Fruit fly (Drosophila melanogaster) whole organism, embryonic: ENCODE results near the gene Cnep1r2.

Source experiments
- Bgb ChIP-seq: fragments of 200-800 bp; sonication (Bioruptor generic); IDR thresholded peaks from 2 replicates; pipeline ENCODE4 v1.3.6; 2022; ENCODE audit warnings: missing biosample characterization, missing genetic modification characterization; ENCODE audit not compliant: partially characterized antibody
- CG11695 ChIP-seq: fragments of 200-800 bp; sonication (Bioruptor generic); IDR thresholded peaks from 3 replicates; pipeline ENCODE4 v1.3.6; 2022; ENCODE audit warnings: missing biosample characterization, missing genetic modification characterization
- CG15269 ChIP-seq: fragments of 200-800 bp; sonication (Bioruptor generic); optimal IDR thresholded peaks from 2 replicates; lab custom pipeline; 2018; ENCODE audit warnings: missing biosample characterization, mild to moderate bottlenecking, missing genetic modification characterization, moderate library complexity
- CG1529 ChIP-seq: fragments of 200-800 bp; sonication (Bioruptor generic); optimal IDR thresholded peaks from 3 replicates; lab custom pipeline; 2018; ENCODE audit warnings: missing biosample characterization, missing genetic modification characterization
- CG33213 ChIP-seq: fragments of 200-800 bp; sonication (Bioruptor generic); optimal IDR thresholded peaks from 3 replicates; lab custom pipeline; 2016; ENCODE audit warnings: missing biosample characterization, missing genetic modification characterization
- CG9215 ChIP-seq: fragments of 200-800 bp; sonication (Bioruptor generic); IDR thresholded peaks from 2 replicates; pipeline ENCODE4 v1.3.6; 2022; ENCODE audit warnings: missing biosample characterization, missing genetic modification characterization
- D19A ChIP-seq: fragments of 200-800 bp; optimal IDR thresholded peaks from 3 replicates; lab custom pipeline; 2019; ENCODE audit warnings: missing biosample characterization, mild to moderate bottlenecking, missing genetic modification characterization, moderate library complexity
- Trl ChIP-seq, 3 experiments: fragments of >200 bp in 2 of 3; fragments of 200-800 bp in 1 of 3; sonication (Bioruptor generic) in 1 of 3; optimal IDR thresholded peaks; 2 replicates in 1 of 3; 3 replicates in 2 of 3; lab custom pipeline; 2016 to 2017; ENCODE audit warnings: missing biosample characterization in 1 of 3, missing genetic modification characterization in 1 of 3
- chif ChIP-seq, 2 experiments: fragments of 200-800 bp; sonication (Bioruptor generic); optimal IDR thresholded peaks; 3 replicates each; lab custom pipeline; 2016; ENCODE audit warnings: missing biosample characterization in 2 of 2, missing genetic modification characterization in 2 of 2
- fu2 ChIP-seq: fragments of 200-800 bp; sonication (Bioruptor generic); optimal IDR thresholded peaks from 2 replicates; lab custom pipeline; 2016; ENCODE audit warnings: missing biosample characterization, missing genetic modification characterization

- TF ChIP-seq CG33213 (GFP tag; lab: Kevin White, UChicago): no peak
- no peak for TF ChIP-seq CG9215 (GFP tag; lab: Robert Waterston, UW)
- no peak for TF ChIP-seq fu2 (GFP tag; lab: Kevin White, UChicago)
- no peak for TF ChIP-seq CG11695 (GFP tag; lab: Robert Waterston, UW)
- no peak for TF ChIP-seq D19A (tag; lab: Kevin White, UChicago)
- TF ChIP-seq Trl (optimal IDR thresholded peaks at IDR 0.05; lab: Kevin White, UChicago): no peak
- TF ChIP-seq Trl (GFP tag; optimal IDR thresholded peaks at IDR 0.05; lab: Kevin White, UChicago): no peak
- TF ChIP-seq Bgb: no peak
- no peak for TF ChIP-seq CG1529 (GFP tag; lab: Kevin White, UChicago)
- no peak for TF ChIP-seq chif (GFP tag; optimal IDR thresholded peaks at IDR 0.05; lab: Kevin White, UChicago)
- no peak for TF ChIP-seq CG15269 (tag; lab: Kevin White, UChicago)
Measured at dm6 chr3L:10643228-10643627, 5.3 kb downstream of the Cnep1r2 start, which contains the start of gene CG14153.
